Worm (Caenorhabditis elegans) whole organism, L1 larva: ENCODE measurements around the gene fzr-1.

Experiments used
- C34B4.2 ChIP-seq: sonication (generic microtip); optimal IDR thresholded peaks from 2 replicates; lab custom pipeline; 2017; ENCODE audit warnings: mild to moderate bottlenecking, missing genetic modification characterization, missing compliant biosample characterization
- F16B12.6 ChIP-seq: fragments of 150-350 bp; optimal IDR thresholded peaks from 2 replicates; lab custom pipeline; 2014; ENCODE audit warnings: missing biosample characterization, missing genetic modification characterization
- Y116A8C.19 ChIP-seq: sonication (generic microtip); optimal IDR thresholded peaks from 2 replicates; lab custom pipeline; 2016; ENCODE audit warnings: missing compliant biosample characterization, missing genetic modification characterization, borderline replicate concordance
- aly-2 ChIP-seq: fragments of 150-350 bp; optimal IDR thresholded peaks from 2 replicates; lab custom pipeline; 2014; ENCODE audit warnings: missing biosample characterization, missing genetic modification characterization
- blmp-1 ChIP-seq: fragments of 150-350 bp; optimal IDR thresholded peaks from 2 replicates; lab custom pipeline; 2014; ENCODE audit warnings: missing biosample characterization, missing genetic modification characterization
- ceh-63 ChIP-seq: fragments of 200-800 bp; sonication (Bioruptor generic); optimal IDR thresholded peaks from 2 replicates; lab custom pipeline; 2018; ENCODE audit warnings: mild to moderate bottlenecking, missing genetic modification characterization, missing compliant biosample characterization
- ceh-8 ChIP-seq: fragments of 200-800 bp; sonication (Bioruptor generic); optimal IDR thresholded peaks from 2 replicates; lab custom pipeline; 2018; ENCODE audit warnings: mild to moderate bottlenecking, missing genetic modification characterization, moderate library complexity, missing compliant biosample characterization
- dpl-1 ChIP-seq, 3 experiments: fragments of 150-350 bp in 2 of 3; sonication (generic microtip) in 1 of 3; optimal IDR thresholded peaks; 2 replicates each; lab custom pipeline; 2014 to 2017; ENCODE audit warnings: missing biosample characterization in 3 of 3, missing genetic modification characterization in 3 of 3, missing genetic modification reagents in 3 of 3
- dsc-1 ChIP-seq: sonication (generic microtip); optimal IDR thresholded peaks from 2 replicates; lab custom pipeline; 2016; ENCODE audit warnings: mild to moderate bottlenecking, missing genetic modification characterization, missing compliant biosample characterization
- efl-1 ChIP-seq, 4 experiments: fragments of 150-350 bp; optimal IDR thresholded peaks in 3 of 4; peaks in 1 of 4; 1 replicate in 1 of 4; 2 replicates in 3 of 4; lab custom pipeline; 2014; ENCODE audit warnings: missing biosample characterization in 2 of 4, missing genetic modification characterization in 2 of 4, missing genetic modification reagents in 2 of 4
- elt-3 ChIP-seq, 6 experiments: fragments of 150-350 bp in 1 of 6; sonication (generic microtip); optimal IDR thresholded peaks; 2 replicates each; lab custom pipeline; 2017 to 2018; ENCODE audit warnings: missing biosample characterization in 6 of 6, missing genetic modification characterization in 6 of 6, inconsistent platforms in 1 of 6
- ets-5 ChIP-seq: fragments of 200-800 bp; sonication (Bioruptor generic); IDR thresholded peaks from 2 replicates; pipeline ENCODE4 v1.3.6; 2022; ENCODE audit warnings: missing genetic modification characterization, missing compliant biosample characterization
- fkh-10 ChIP-seq: sonication (generic microtip); optimal IDR thresholded peaks from 2 replicates; lab custom pipeline; 2017; ENCODE audit warnings: missing biosample characterization, missing genetic modification reagents, missing genetic modification characterization
- hlh-17 ChIP-seq: fragments of 200-800 bp; sonication (Bioruptor generic); optimal IDR thresholded peaks from 2 replicates; lab custom pipeline; 2018; ENCODE audit warnings: missing genetic modification characterization, mild to moderate bottlenecking, missing compliant biosample characterization, moderate library complexity, borderline replicate concordance
- hlh-4 ChIP-seq: sonication (generic microtip); optimal IDR thresholded peaks from 2 replicates; lab custom pipeline; 2016; ENCODE audit warnings: mild to moderate bottlenecking, missing genetic modification characterization, missing compliant biosample characterization
- hpl-2 ChIP-seq: fragments of 150-350 bp; optimal IDR thresholded peaks from 2 replicates; lab custom pipeline; 2014; ENCODE audit warnings: missing biosample characterization, missing genetic modification reagents, missing genetic modification characterization
- irx-1 ChIP-seq: sonication (generic microtip); optimal IDR thresholded peaks from 2 replicates; lab custom pipeline; 2016; ENCODE audit warnings: missing genetic modification characterization, missing compliant biosample characterization
- jun-1 ChIP-seq: fragments of 150-350 bp; optimal IDR thresholded peaks from 2 replicates; lab custom pipeline; 2014; ENCODE audit warnings: missing biosample characterization, missing genetic modification reagents, missing genetic modification characterization
- lin-13 ChIP-seq: fragments of 150-350 bp; optimal IDR thresholded peaks from 2 replicates; lab custom pipeline; 2014; ENCODE audit warnings: missing biosample characterization, missing genetic modification reagents, missing genetic modification characterization
- lin-14 ChIP-seq: fragments of 200-800 bp; sonication (Bioruptor generic); optimal IDR thresholded peaks from 2 replicates; lab custom pipeline; 2018; ENCODE audit warnings: mild to moderate bottlenecking, missing genetic modification characterization, moderate library complexity, missing compliant biosample characterization
- lin-15B ChIP-seq: fragments of 150-350 bp; sonication (generic microtip); optimal IDR thresholded peaks from 3 replicates; lab custom pipeline; 2014; ENCODE audit warnings: missing biosample characterization, missing genetic modification characterization
- lin-35 ChIP-seq, 2 experiments: fragments of 150-350 bp; optimal IDR thresholded peaks; 2 replicates each; lab custom pipeline; 2014; ENCODE audit warnings: missing biosample characterization in 2 of 2, missing genetic modification characterization in 2 of 2, missing genetic modification reagents in 2 of 2
- mab-9 ChIP-seq: fragments of 200-800 bp; sonication (Bioruptor generic); IDR thresholded peaks from 2 replicates; pipeline ENCODE4 v1.3.6; 2022; ENCODE audit warnings: missing genetic modification reagents, missing genetic modification characterization, missing compliant biosample characterization
- mdl-1 ChIP-seq, 2 experiments: fragments of 150-350 bp; optimal IDR thresholded peaks; 2 replicates each; lab custom pipeline; 2014 to 2017; ENCODE audit warnings: missing biosample characterization in 2 of 2, missing genetic modification characterization in 2 of 2, inconsistent platforms in 1 of 2
- mep-1 ChIP-seq: fragments of 150-350 bp; optimal IDR thresholded peaks from 2 replicates; lab custom pipeline; 2014; ENCODE audit warnings: missing biosample characterization, missing genetic modification characterization
- nhr-12 ChIP-seq: sonication (generic microtip); optimal IDR thresholded peaks from 2 replicates; lab custom pipeline; 2017; ENCODE audit warnings: missing biosample characterization, missing genetic modification characterization
- nhr-237 ChIP-seq: fragments of 150-350 bp; optimal IDR thresholded peaks from 2 replicates; lab custom pipeline; 2014; ENCODE audit warnings: missing biosample characterization, missing genetic modification characterization
- nhr-28 ChIP-seq: fragments of 150-350 bp; optimal IDR thresholded peaks from 2 replicates; lab custom pipeline; 2014; ENCODE audit warnings: missing biosample characterization, missing genetic modification characterization
- nhr-71 ChIP-seq: sonication (generic microtip); optimal IDR thresholded peaks from 2 replicates; lab custom pipeline; 2016; ENCODE audit warnings: mild to moderate bottlenecking, missing genetic modification characterization, moderate library complexity, missing compliant biosample characterization
- nhr-76 ChIP-seq: sonication (generic microtip); optimal IDR thresholded peaks from 2 replicates; lab custom pipeline; 2017; ENCODE audit warnings: missing biosample characterization, missing genetic modification characterization
- nhr-77 ChIP-seq: fragments of 150-350 bp; optimal IDR thresholded peaks from 2 replicates; lab custom pipeline; 2014; ENCODE audit warnings: missing biosample characterization, missing genetic modification characterization
- nhr-84 ChIP-seq: sonication (generic microtip); optimal IDR thresholded peaks from 2 replicates; lab custom pipeline; 2017; ENCODE audit warnings: missing biosample characterization, missing genetic modification characterization
- nhr-90 ChIP-seq: sonication (generic microtip); optimal IDR thresholded peaks from 2 replicates; lab custom pipeline; 2016; ENCODE audit warnings: mild to moderate bottlenecking, missing genetic modification characterization, missing compliant biosample characterization; ENCODE audit not compliant: poor library complexity
- pag-3 ChIP-seq: sonication (generic microtip); optimal IDR thresholded peaks from 2 replicates; lab custom pipeline; 2017; ENCODE audit warnings: missing genetic modification characterization, mild to moderate bottlenecking, missing compliant biosample characterization, antibody characterized with exemption, borderline replicate concordance; ENCODE audit not compliant: insufficient read depth
- pqm-1 ChIP-seq: sonication (generic microtip); optimal IDR thresholded peaks from 3 replicates; lab custom pipeline; 2017; ENCODE audit warnings: missing biosample characterization, missing genetic modification characterization
- rnt-1 ChIP-seq: sonication (generic microtip); optimal IDR thresholded peaks from 2 replicates; lab custom pipeline; 2016; ENCODE audit warnings: mild to moderate bottlenecking, missing genetic modification characterization, moderate library complexity, missing compliant biosample characterization
- skn-1 ChIP-seq: fragments of 150-350 bp; optimal IDR thresholded peaks from 2 replicates; lab custom pipeline; 2014; ENCODE audit warnings: missing biosample characterization, missing genetic modification characterization
- snpc-4 ChIP-seq: fragments of 150-350 bp; optimal IDR thresholded peaks from 2 replicates; lab custom pipeline; 2014; ENCODE audit warnings: missing biosample characterization, missing genetic modification characterization
- unc-130 ChIP-seq: fragments of 150-350 bp; optimal IDR thresholded peaks from 2 replicates; lab custom pipeline; 2017; ENCODE audit warnings: missing biosample characterization, missing genetic modification characterization, inconsistent platforms
- unc-30 ChIP-seq: sonication (generic microtip); optimal IDR thresholded peaks from 2 replicates; lab custom pipeline; 2017; ENCODE audit warnings: missing biosample characterization, missing genetic modification characterization
- unc-62 ChIP-seq: fragments of 150-350 bp; optimal IDR thresholded peaks from 2 replicates; lab custom pipeline; 2014; ENCODE audit warnings: missing biosample characterization, missing genetic modification reagents, missing genetic modification characterization
- unc-98 ChIP-seq: fragments of 200-800 bp; sonication (Bioruptor generic); IDR thresholded peaks from 2 replicates; pipeline ENCODE4 v1.3.6; 2022; ENCODE audit warnings: missing genetic modification characterization, missing compliant biosample characterization
- xbp-1 ChIP-seq: sonication (generic microtip); optimal IDR thresholded peaks from 2 replicates; lab custom pipeline; 2016; ENCODE audit warnings: missing genetic modification characterization, missing compliant biosample characterization
- zag-1 ChIP-seq: fragments of 150-350 bp; optimal IDR thresholded peaks from 2 replicates; lab custom pipeline; 2014; ENCODE audit warnings: missing biosample characterization, missing genetic modification characterization
- zip-4 ChIP-seq: fragments of 200-800 bp; sonication (Bioruptor generic); optimal IDR thresholded peaks from 2 replicates; lab custom pipeline; 2018; ENCODE audit warnings: mild to moderate bottlenecking, missing genetic modification characterization, moderate library complexity, missing compliant biosample characterization
- ztf-11 ChIP-seq, 2 experiments: sonication (generic microtip); optimal IDR thresholded peaks; 2 replicates each; lab custom pipeline; 2016 to 2017; ENCODE audit warnings: missing genetic modification characterization in 2 of 2, missing biosample characterization in 1 of 2, missing compliant biosample characterization in 1 of 2

The fzr-1 gene

DNA sequence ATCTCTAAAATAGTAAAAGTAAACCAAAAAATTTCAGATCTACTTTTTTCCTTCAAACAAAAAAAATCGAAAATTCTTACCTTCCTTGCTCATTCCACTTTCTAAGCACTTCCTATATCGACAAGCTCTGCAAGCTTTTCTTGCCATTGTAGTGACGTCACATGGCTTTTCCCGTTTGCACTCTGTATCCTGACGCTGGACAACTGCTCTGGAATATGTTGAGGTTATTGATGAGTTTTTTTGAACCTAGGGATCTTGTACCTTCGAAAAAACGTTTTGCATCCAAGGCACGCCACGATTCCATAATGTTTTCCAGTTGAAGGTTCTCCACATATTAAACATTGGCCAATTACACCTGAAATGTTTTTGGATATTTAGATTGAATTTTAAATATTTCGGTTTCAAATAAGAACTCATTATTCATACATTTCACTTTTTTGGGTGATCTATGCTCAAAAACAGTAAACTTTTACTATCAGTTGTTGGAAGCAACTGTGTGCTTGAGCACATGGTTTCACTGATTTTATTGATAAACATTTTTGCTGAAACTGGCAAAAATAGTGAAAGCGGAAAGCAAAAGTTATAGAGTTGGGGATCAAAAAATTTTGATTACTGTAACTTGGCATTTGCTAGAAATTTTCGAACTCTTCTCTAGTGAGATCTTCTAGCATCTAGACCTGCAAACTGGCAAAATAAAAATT is 44.1 kb downstream of the fzr-1 start (continued):
- TF ChIP-seq hpl-2 (GFP tag; lab: Kevin White, UChicago), result no peak
- no peak for TF ChIP-seq dsc-1 (tag; lab: Kevin White, UChicago)
- TF ChIP-seq elt-3 (tag; optimal IDR thresholded peaks at IDR 0.05; lab: Kevin White, UChicago), result no peak
- no peak for TF ChIP-seq efl-1 (optimal IDR thresholded peaks at IDR 0.05; lab: Kevin White, UChicago)
- TF ChIP-seq efl-1 (GFP tag; optimal IDR thresholded peaks at IDR 0.05 in 1 of 2; lab: Kevin White, UChicago), result peak in 1 of 2 experiments; percentile 37
- TF ChIP-seq lin-14 (GFP tag; lab: Kevin White, UChicago), result peak; percentile 25
- no peak for TF ChIP-seq mab-9 (GFP tag; lab: Robert Waterston, UW)
- TF ChIP-seq ets-5 (GFP tag; lab: Robert Waterston, UW), result no peak
- no peak for TF ChIP-seq nhr-237
- TF ChIP-seq C34B4.2, result no peak
- TF ChIP-seq ztf-11 (tag; optimal IDR thresholded peaks at IDR 0.05; lab: Kevin White, UChicago), result no peak
- TF ChIP-seq xbp-1 (tag; lab: Kevin White, UChicago), result no peak
- TF ChIP-seq jun-1 (tag; lab: Kevin White, UChicago), result no peak
- no peak for TF ChIP-seq dpl-1 (GFP tag; optimal IDR thresholded peaks at IDR 0.05; lab: Kevin White, UChicago)
- TF ChIP-seq rnt-1 (tag; lab: Kevin White, UChicago), result peak; percentile 59
- no peak for TF ChIP-seq fkh-10
- no peak for TF ChIP-seq ceh-8 (GFP tag; lab: Kevin White, UChicago)
- TF ChIP-seq lin-13 (GFP tag; lab: Kevin White, UChicago), result no peak
- no peak for TF ChIP-seq Y116A8C.19 (tag; lab: Kevin White, UChicago)
- no peak for TF ChIP-seq pqm-1 (tag; lab: Kevin White, UChicago)
- TF ChIP-seq ceh-63 (GFP tag; lab: Kevin White, UChicago), result no peak
- no peak for TF ChIP-seq aly-2 (tag; lab: Kevin White, UChicago)
- TF ChIP-seq blmp-1 (tag; lab: Kevin White, UChicago), result no peak
- TF ChIP-seq mep-1, result no peak
- TF ChIP-seq zip-4 (GFP tag; lab: Kevin White, UChicago), result no peak
- no peak for TF ChIP-seq unc-62 (GFP tag; lab: Kevin White, UChicago)
- no peak for TF ChIP-seq unc-30 (tag; lab: Kevin White, UChicago)
- TF ChIP-seq pag-3 (tag; lab: Kevin White, UChicago), result no peak
- no peak for TF ChIP-seq nhr-84 (tag; lab: Kevin White, UChicago)
- TF ChIP-seq mdl-1 (tag; optimal IDR thresholded peaks at IDR 0.05; lab: Kevin White, UChicago), result no peak
- no peak for TF ChIP-seq unc-130 (tag; lab: Kevin White, UChicago)
- no peak for TF ChIP-seq hlh-4
- TF ChIP-seq irx-1 (tag; lab: Kevin White, UChicago), result no peak
- TF ChIP-seq F16B12.6 (tag; lab: Kevin White, UChicago), result no peak
- TF ChIP-seq skn-1 (tag; lab: Kevin White, UChicago), result no peak
- TF ChIP-seq hlh-17, result no peak
- TF ChIP-seq nhr-71 (tag; lab: Kevin White, UChicago), result peak; percentile 46
- no peak for TF ChIP-seq nhr-12

DNA sequence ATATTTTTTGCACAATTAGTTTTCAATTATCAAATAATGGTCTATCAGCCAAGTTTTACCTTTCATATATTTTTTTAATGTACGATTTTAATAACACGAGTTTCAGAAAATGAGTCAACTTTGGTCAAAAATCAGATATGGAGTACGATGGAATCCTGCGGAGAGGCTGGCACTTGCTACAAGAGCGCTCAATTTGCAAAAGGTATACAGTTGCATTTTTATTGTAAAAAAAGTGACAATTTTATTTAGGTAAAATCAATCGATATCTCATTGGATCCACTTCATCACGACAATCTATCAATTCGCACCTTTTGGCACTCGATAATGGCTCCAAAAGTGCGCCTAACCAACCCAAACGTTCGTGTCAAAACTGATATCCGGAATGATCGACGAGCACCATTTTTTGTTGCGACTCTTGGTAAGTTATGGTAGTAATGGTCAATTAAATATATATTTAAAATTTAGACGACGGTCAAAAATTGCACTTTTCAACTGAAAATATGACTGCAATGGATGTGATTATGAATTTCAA is 46.7 kb downstream of the fzr-1 start, which contains the start of gene mrpl-53:
TSS of gene mrpl-53 (plus strand) at position 107 of the 532 bp plus-strand sequence.
- TF ChIP-seq zip-4 (GFP tag; lab: Kevin White, UChicago) (no peak), nhr-90 (tag; lab: Kevin White, UChicago) (peak; percentile 52), dpl-1 (GFP tag; optimal IDR thresholded peaks at IDR 0.05; lab: Kevin White, UChicago) (no peak), nhr-71 (tag; lab: Kevin White, UChicago) (peak; percentile 29), ets-5 (GFP tag; lab: Robert Waterston, UW) (no peak), hpl-2 (GFP tag; lab: Kevin White, UChicago) (no peak), zag-1 (tag; lab: Kevin White, UChicago) (no peak), efl-1 (optimal IDR thresholded peaks at IDR 0.05; lab: Kevin White, UChicago) (no peak), efl-1 (GFP tag; optimal IDR thresholded peaks at IDR 0.05 in 1 of 2; lab: Kevin White, UChicago) (peak in 1 of 2 experiments; percentile 66), blmp-1 (tag; lab: Kevin White, UChicago) (no peak), lin-14 (GFP tag; lab: Kevin White, UChicago) (no peak), nhr-28 (tag; lab: Kevin White, UChicago) (no peak), nhr-77 (no peak), lin-35 (GFP tag; optimal IDR thresholded peaks at IDR 0.05; lab: Kevin White, UChicago) (peak in 1 of 2 experiments; percentile 1), fkh-10 (no peak), ceh-8 (GFP tag; lab: Kevin White, UChicago) (no peak), unc-98 (GFP tag; lab: Robert Waterston, UW) (no peak), snpc-4 (tag; lab: Kevin White, UChicago) (no peak), lin-15B (tag; lab: Kevin White, UChicago) (no peak), nhr-76 (tag; lab: Kevin White, UChicago) (no peak), C34B4.2 (no peak)
